Fruit fly (Drosophila melanogaster): ENCODE results near the gene COX7A.

COX7A gene

DNA sequence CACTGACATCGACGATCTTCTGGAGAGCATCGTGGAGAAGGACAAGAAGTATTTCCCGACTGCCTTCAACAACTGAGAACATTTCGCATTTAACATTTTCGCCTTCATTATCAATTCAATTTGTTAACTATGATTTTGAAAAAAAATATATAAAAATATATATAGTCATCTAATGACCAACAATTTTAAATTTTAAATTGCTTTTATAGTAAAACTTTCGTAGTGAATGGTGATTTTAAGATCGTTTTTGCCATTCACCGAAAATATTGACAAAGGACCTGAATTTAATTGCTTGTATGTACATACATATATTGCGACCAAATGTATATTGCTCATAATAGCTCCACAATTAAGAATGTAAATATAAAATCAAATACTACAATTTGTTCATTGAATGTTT is 6.4 kb upstream of the COX7A start, which contains the start of gene CG7352:
CG7352 (plus strand) TSS at position 301 of the 400 bp plus-strand sequence.
- TF ChIP-seq noc (tag; optimal IDR thresholded peaks at IDR 0.05): no peak

DNA sequence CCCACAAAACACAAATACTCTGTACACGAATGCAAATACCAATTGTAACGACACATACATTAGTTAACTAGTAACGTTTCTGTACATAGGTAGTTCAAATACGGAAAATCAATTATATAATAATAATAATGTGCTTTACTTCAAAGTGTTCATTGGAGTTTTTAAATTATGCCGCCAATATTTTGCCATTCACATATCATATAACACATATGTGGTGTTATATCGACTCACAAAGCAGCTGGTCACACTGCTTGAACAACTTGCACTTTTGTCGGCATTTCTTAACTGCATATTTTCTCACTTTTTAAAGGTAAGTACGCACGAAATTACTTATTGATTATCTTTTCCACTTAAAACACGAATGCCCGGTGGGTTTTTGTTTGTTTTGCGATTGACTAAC is 3.3 kb upstream of the COX7A start, which contains the start of gene DppIII:
DppIII (plus strand) TSS at position 227 of the 400 bp plus-strand sequence.
- no peak for TF ChIP-seq noc (tag; optimal IDR thresholded peaks at IDR 0.05)

DNA sequence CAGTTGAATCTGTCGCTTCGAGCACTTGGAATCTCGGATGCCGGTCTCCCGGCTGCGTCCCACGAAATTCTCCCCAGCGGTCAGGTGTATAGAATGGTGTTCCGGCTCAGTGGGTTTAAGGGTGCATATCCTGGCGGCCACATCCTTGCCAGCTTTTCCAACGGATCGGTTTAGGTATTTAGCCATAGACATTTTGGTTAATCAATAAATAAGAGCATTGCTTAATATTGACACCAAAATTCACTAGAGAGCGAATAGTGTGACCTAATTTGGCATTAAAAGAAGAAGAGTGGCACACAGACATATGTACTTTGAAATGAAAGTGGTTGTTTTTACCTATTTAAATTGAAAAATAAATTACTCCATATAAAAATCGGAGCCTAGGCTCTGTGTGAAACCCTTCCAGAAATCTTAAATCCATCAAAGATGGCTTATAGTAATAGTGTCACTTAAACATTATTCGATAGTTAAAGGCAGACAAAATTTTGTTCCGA is 2.5 kb upstream of the COX7A start, which contains the start of the genes PNKP and COX7AL:
PNKP (minus strand) TSS at position 266 of the 494 bp plus-strand sequence.
COX7AL (plus strand) TSS at position 419 of the 494 bp plus-strand sequence.
- no peak for TF ChIP-seq noc (tag; optimal IDR thresholded peaks at IDR 0.05)

DNA sequence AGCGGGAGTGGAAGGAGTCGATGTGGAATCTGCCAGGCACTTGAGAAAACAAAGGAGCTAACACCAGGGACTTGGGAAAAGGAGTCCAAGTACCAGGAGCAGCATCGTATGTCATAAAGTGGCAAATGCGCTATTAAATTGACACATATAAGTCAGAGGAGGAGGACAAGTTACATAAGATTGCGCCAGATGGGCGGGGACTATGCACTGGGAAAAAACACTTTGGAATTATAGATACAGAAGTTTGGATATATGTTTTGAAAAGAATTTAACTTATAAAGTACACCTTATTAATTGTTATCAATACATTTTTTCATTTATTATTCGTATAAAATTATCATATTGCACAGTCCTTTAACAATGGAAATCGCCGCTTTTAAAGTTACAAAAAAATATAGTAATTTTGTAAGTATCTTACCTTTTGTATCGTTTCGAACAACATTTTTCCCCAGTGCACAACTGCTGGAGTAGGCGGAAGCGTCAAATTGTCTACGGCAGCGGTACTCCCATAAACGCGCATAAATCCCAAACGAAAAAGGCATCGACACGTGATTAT is 4.8 kb downstream of the COX7A start:
- no peak for TF ChIP-seq noc (tag; optimal IDR thresholded peaks at IDR 0.05)

DNA sequence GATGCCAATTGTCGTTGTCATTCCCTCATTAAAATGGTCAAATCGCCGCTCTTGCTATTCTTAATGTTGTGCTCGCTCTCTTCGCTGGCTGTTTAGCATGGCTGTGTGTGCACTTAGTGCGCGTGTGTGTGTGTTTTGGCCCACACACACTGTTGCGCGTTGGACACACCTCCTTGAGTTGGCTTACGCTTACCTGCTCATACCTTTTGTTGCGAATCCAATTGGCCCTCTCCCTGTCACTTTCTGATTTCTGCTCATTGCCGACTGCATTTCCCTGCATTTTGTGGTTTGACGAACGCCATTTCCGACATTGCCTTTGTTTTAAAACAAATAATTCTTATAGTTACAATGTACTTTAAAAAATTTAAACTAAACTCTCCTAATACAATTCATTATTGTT is 5.9 kb downstream of the COX7A start:
- TF ChIP-seq noc (tag; optimal IDR thresholded peaks at IDR 0.05): no peak

DNA sequence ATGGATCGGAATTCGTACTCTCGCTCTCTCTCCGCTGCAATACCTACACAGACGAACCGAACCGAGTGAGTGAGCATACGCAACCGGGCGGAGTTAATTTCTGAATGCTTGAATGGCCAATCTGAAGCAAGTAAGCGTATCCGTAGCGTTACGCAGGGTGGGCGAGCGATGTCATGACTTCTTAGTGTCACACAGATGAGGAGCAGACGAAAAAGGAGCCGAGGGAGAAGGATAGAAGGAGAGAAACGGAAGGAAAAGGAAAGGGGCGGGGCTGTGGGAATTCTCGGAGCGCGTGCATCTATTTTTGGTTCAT is 6.4 kb downstream of the COX7A start:
- no peak for TF ChIP-seq noc (tag; optimal IDR thresholded peaks at IDR 0.05)

DNA sequence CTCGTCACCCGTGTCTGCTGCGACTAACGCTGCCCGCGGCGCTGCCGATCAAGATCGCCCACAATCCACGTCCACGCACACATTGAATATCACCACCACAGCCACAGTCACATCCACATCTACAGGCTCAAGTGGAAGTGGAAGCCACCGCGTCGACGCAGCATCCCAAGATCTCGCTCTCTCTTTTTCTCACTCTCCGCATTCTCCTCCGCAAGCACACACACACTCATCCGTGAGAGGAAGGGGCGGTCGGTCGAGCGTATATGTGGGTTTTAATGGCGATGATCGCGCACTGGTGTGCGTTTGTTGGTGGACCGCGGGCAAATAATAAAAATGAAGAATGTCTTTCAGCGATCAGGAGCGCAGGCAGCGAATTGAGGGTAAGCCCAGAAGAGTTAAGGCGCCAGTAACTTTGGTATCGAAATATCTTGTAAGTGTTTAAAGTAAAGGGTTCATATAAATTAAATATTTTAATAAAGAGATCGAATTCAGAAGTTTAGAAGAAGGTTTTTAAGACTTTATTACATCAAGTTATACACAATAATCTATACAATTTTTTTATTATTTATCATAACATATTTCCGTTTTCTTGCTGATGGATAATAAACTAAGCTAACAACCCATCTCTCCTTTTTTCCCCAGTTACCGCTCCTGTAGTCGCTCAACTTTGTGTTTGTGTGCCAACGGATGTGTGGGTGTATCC is 6.9 kb downstream of the COX7A start, which contains the start of gene Poxm:
Poxm (minus strand) TSS at position 25 of the 703 bp plus-strand sequence.
- no peak for TF ChIP-seq noc (tag; optimal IDR thresholded peaks at IDR 0.05)

DNA sequence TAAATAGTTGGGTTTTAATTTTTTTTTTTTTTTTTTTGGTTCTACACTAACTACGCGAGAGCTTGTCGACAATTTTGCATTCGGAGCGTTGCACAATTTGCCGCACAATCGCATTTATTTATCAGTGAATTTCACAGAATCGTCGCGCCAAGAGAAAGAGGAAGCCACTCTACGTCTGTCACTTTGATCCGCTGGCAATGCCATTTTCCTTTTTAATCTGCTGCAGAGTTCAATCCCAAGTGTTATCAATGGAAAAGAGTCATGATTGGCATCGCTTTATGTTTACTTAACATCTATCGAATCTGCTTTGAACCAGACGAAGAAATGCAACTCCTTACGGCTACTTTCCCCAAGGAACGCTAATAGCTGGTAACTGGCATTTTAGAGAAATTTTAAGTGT is 11.2 kb downstream of the COX7A start:
- TF ChIP-seq noc (tag; optimal IDR thresholded peaks at IDR 0.05): no peak

DNA sequence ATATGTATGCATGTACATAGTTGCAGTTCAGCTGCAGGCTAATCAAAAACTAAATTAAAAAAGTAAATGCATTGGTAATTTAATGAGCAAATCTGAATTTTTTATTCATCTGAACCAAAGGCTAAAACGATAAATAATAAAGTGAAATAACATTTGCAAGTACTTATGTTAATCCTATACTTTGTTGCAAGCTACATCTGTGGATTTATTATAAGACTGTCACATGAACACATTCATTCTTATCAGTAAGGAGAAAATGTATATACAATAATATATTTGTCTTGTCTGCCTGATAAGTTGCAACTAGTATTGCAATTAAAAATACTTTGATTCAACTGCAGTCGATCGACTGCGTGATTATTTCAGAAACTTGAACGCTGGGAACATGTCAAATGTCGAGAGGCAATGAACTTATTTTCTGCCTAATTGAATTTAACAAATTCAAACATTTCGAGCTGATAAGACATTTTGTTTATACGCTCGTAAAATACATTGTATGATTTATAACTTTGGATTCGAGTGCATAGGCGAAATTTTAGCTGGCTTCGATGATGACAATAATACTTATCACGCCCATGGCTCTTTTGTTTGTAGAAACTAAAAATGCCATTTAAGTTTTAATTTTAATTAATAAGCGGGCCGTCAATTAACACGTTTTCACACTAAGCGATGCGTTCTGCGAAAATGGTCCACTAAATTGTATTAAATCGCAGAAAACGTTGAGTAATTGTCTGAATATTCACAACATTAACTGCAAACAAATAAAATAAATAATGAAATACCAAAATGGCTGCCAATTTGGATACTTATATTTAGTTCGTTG is 12.7 kb downstream of the COX7A start:
- no peak for TF ChIP-seq noc (tag; optimal IDR thresholded peaks at IDR 0.05)

DNA sequence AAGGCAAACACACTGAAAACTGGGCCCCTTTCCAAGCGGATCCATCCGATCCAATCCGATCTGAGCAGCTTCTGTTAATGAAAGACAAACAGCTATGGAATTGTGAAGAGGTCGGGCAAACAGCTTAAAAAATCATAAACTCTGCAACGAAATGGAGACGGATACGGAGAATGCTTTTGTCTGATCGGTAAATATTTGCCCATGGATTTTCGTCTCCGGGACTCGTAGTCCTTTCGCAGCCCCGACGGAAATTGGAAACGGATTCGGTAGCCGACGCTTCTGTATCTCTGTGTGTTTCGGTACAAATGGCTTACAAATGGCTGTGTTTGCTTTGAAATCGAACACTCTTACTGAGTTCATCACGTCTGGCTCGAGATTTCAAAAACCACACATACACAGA is 14.0 kb downstream of the COX7A start:
- TF ChIP-seq noc (tag; optimal IDR thresholded peaks at IDR 0.05): no peak

DNA sequence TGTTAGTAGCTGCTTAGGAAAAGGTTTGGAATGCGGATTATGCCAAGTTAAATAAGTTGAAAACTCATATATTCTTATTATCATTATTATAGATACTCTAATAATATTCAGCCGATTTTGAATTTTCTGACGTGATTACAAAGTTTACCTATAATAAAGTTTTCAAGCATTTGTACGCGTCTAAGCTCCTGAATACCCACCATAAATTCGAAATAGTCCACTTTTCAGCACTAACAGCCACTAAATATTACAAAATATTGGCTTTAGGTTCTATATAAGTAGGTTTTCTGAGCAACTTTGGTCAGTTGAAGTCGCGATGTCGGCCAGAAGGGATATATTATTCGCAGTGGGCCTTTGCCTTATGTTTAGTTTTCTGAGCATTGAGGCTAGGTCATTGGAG is 16.8 kb downstream of the COX7A start, which contains the start of gene CG7443:
CG7443 (plus strand) TSS at position 301 of the 400 bp plus-strand sequence.
- TF ChIP-seq noc (tag; optimal IDR thresholded peaks at IDR 0.05): no peak

DNA sequence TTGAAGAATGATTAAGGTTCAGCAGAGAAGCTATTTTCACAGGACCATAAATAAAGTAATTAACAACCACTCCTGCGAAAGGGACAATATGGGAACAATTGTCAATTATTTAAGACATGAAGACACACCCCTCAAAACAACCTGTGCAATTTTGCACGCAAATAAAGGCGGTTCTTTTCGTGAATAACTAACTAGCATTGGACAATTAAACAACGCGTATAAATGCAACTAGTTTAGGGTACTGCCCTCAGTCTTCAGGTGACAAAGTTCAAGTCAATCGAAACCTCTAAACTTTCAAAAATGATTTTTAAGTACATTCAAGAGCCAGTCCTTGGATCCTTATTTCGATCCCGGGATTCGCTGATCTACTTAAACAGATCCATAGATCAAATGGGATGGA is 19.4 kb downstream of the COX7A start, which contains the start of gene Or85a:
Or85a (plus strand) TSS at position 301 of the 400 bp plus-strand sequence.
- TF ChIP-seq noc (tag; optimal IDR thresholded peaks at IDR 0.05): no peak

DNA sequence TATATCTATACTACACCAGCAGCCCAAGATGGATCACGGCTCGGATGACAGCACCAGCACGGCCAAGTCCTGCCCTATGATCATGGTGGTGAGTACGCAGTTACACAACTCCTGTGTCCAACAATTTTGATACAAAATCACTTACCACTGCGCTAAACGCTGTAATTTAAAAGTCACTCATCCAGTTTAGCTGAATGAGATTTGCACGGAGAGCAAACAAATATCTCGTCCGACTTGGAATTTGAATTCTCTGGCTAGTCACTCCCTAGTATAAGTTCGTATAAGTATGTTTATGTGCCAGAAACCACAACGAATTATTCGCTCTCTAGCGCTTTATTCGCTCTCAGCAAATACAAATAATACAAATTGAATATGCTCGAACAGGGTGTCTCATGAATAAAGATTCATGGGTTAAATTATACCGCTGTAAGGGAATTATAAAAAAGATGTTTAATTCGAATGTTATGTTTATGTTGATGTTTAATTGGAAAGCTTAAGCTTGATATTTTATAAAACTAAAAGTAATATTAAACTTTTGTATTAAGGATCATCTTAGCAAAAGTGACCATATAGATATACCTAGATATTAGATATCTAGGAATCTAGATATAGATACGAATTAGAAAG is 23.0 kb downstream of the COX7A start:
- TF ChIP-seq noc (tag; optimal IDR thresholded peaks at IDR 0.05): no peak

DNA sequence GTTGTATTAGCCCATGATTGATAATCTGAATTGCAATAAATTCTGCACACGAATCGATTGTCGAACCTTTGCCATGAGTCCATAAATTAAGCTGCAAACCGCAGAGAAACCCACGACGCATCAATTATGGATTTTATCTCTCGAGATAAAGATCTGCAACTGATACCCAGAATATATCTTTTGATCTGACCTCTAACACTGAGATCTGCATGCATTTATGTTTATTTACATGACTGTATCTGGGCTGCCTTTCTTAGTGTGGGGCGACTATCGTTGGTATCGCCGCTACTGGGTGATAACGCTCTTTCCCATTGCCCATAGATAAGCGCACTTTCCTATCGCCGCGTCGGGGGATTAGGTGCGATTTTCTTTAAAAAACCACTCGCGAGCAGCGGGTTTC is 23.6 kb downstream of the COX7A start, which contains the start of gene Ctr1B:
Ctr1B (plus strand) TSS at position 398 of the 400 bp plus-strand sequence.
- TF ChIP-seq noc (tag; optimal IDR thresholded peaks at IDR 0.05): peak; percentile 44

DNA sequence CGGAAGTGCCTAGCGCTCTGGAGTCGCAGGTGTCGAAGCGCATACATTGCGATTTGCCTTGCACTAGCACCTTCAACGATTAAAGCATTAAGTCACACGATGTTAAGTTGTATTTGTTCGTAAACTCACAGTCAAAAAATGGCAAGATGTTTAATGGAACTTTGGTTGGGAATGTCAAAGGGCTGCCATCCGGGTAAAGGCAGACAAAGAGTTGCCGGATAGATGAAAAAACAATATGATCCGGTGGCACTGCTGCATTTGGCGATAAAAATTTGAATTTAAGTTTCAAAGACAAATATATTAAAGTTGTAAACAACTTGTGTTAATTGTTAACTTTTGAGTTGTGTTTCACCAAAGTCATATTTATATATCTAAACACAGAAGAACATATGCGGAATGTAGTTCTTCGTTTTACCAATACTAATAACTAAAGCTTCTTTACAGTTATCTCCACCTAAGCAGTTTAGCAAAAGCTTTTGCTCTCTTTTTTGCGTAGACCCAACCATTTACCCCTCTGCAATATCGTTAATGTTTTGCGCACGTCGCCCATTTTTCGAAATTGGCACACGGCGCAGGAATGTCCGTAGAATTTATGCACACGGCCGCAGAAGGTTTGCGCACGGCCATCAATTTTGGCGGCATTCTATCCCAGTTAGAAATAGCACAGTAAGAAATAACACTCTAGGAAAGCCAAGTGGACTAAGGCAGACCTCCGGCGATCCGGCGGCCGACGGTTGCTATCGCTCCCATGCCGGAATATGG is 24.3 kb downstream of the COX7A start, which contains the start of gene Coq2:
Coq2 (minus strand) TSS at position 200 of the 762 bp plus-strand sequence.
- no peak for TF ChIP-seq noc (tag; optimal IDR thresholded peaks at IDR 0.05)

All from whole organism, larva.